Worm (Caenorhabditis elegans) whole organism, mixed stage, embryonic: ENCODE results near the gene asp-12.

Experiments
- blmp-1 ChIP-seq: fragments of 150-350 bp; optimal IDR thresholded peaks from 2 replicates; lab custom pipeline; 2014; ENCODE audit warnings: missing biosample characterization, missing genetic modification characterization
- ces-1 ChIP-seq: fragments of 150-350 bp; optimal IDR thresholded peaks from 2 replicates; lab custom pipeline; 2014; ENCODE audit warnings: missing biosample characterization, missing genetic modification reagents, missing genetic modification characterization
- elt-1 ChIP-seq: sonication (generic microtip); optimal IDR thresholded peaks from 2 replicates; lab custom pipeline; 2017; ENCODE audit warnings: missing genetic modification characterization, mild to moderate bottlenecking, missing compliant biosample characterization, antibody characterized with exemption, moderate library complexity, borderline replicate concordance; ENCODE audit not compliant: insufficient read depth
- hlh-1 ChIP-seq: fragments of 150-350 bp; optimal IDR thresholded peaks from 2 replicates; lab custom pipeline; 2014; ENCODE audit warnings: missing biosample characterization, missing genetic modification reagents, missing genetic modification characterization
- lin-13 ChIP-seq: fragments of 150-350 bp; optimal IDR thresholded peaks from 2 replicates; lab custom pipeline; 2014; ENCODE audit warnings: missing biosample characterization, missing genetic modification characterization
- nhr-12 ChIP-seq: fragments of 150-350 bp; optimal IDR thresholded peaks from 2 replicates; lab custom pipeline; 2014; ENCODE audit warnings: missing biosample characterization, missing genetic modification characterization
- nhr-76 ChIP-seq: sonication (generic microtip); optimal IDR thresholded peaks from 2 replicates; lab custom pipeline; 2017; ENCODE audit warnings: missing biosample characterization, missing genetic modification characterization
- pha-4 ChIP-seq: fragments of 150-350 bp; optimal IDR thresholded peaks from 2 replicates; lab custom pipeline; 2018; ENCODE audit warnings: missing biosample characterization, missing genetic modification reagents, missing genetic modification characterization

DNA sequence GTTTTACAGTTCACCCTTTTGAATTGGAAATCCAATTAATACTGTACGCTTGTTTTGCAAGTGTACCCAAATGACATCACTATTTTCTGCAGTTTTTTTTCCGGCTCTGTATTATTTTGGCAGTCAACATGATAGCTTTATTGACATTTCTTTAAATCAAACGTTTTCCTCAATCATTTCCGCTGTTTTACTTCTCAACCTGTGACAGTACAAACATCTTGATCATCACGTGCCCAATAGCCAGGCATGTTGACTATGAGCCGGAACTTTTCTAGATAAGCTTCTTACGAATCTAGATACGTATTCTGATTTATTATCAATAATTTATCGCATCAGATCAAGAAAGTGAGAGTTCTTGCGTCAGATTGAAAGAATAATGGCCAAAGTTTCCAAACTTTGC is 868 bp downstream of the asp-12 start:
- TF ChIP-seq blmp-1 (tag; lab: Kevin White, UChicago), result no peak
- no peak for TF ChIP-seq ces-1 (GFP tag; lab: Kevin White, UChicago)
- TF ChIP-seq pha-4, result no peak
- TF ChIP-seq hlh-1 (tag; lab: Kevin White, UChicago), result no peak
- no peak for TF ChIP-seq elt-1 (tag; lab: Kevin White, UChicago)
- TF ChIP-seq nhr-12, result no peak
- no peak for TF ChIP-seq nhr-76 (tag; lab: Kevin White, UChicago)
- no peak for TF ChIP-seq lin-13 (tag; lab: Kevin White, UChicago)
